Worm (Caenorhabditis elegans) whole organism, mixed stage, embryonic: ENCODE data around the gene W02F12.2.

Source experiments
- M03D4.4 ChIP-seq: sonication (generic microtip); optimal IDR thresholded peaks from 2 replicates; lab custom pipeline; 2017; ENCODE audit warnings: mild to moderate bottlenecking, missing genetic modification characterization, missing compliant biosample characterization
- bed-3 ChIP-seq: fragments of 200-800 bp; sonication (Bioruptor generic); optimal IDR thresholded peaks from 3 replicates; lab custom pipeline; 2018; ENCODE audit warnings: mild to moderate bottlenecking, missing genetic modification characterization, moderate library complexity, missing compliant biosample characterization
- blmp-1 ChIP-seq: fragments of 150-350 bp; optimal IDR thresholded peaks from 2 replicates; lab custom pipeline; 2014; ENCODE audit warnings: missing biosample characterization, missing genetic modification characterization
- ceh-39 ChIP-seq: fragments of 150-350 bp; optimal IDR thresholded peaks from 2 replicates; lab custom pipeline; 2014; ENCODE audit warnings: missing biosample characterization, missing genetic modification characterization
- ceh-43 ChIP-seq: fragments of 200-800 bp; sonication (Bioruptor generic); optimal IDR thresholded peaks from 2 replicates; lab custom pipeline; 2018; ENCODE audit warnings: mild to moderate bottlenecking, missing genetic modification characterization, moderate library complexity, missing compliant biosample characterization
- ceh-83 ChIP-seq: fragments of 200-800 bp; sonication (Bioruptor generic); optimal IDR thresholded peaks from 2 replicates; lab custom pipeline; 2018; ENCODE audit warnings: mild to moderate bottlenecking, missing genetic modification characterization, missing compliant biosample characterization
- ces-1 ChIP-seq: fragments of 150-350 bp; optimal IDR thresholded peaks from 2 replicates; lab custom pipeline; 2014; ENCODE audit warnings: missing biosample characterization, missing genetic modification reagents, missing genetic modification characterization
- cnd-1 ChIP-seq: fragments of 200-800 bp; sonication (Bioruptor generic); optimal IDR thresholded peaks from 2 replicates; lab custom pipeline; 2018; ENCODE audit warnings: mild to moderate bottlenecking, missing genetic modification characterization, missing compliant biosample characterization
- drap-1 ChIP-seq: fragments of 200-800 bp; sonication (Bioruptor generic); optimal IDR thresholded peaks from 3 replicates; lab custom pipeline; 2018; ENCODE audit warnings: mild to moderate bottlenecking, missing genetic modification characterization, missing compliant biosample characterization
- elt-1 ChIP-seq: sonication (generic microtip); optimal IDR thresholded peaks from 2 replicates; lab custom pipeline; 2017; ENCODE audit warnings: missing genetic modification characterization, mild to moderate bottlenecking, missing compliant biosample characterization, antibody characterized with exemption, moderate library complexity, borderline replicate concordance; ENCODE audit not compliant: insufficient read depth
- elt-3 ChIP-seq: fragments of 150-350 bp; optimal IDR thresholded peaks from 2 replicates; lab custom pipeline; 2014; ENCODE audit warnings: missing biosample characterization, missing genetic modification characterization
- flh-1 ChIP-seq: fragments of 200-800 bp; sonication (Bioruptor generic); optimal IDR thresholded peaks from 2 replicates; lab custom pipeline; 2018; ENCODE audit warnings: mild to moderate bottlenecking, missing genetic modification characterization, moderate library complexity, missing compliant biosample characterization
- ham-2 ChIP-seq: fragments of 200-800 bp; sonication (Bioruptor generic); optimal IDR thresholded peaks from 2 replicates; lab custom pipeline; 2018; ENCODE audit warnings: mild to moderate bottlenecking, missing genetic modification characterization, missing compliant biosample characterization
- hlh-1 ChIP-seq: fragments of 150-350 bp; optimal IDR thresholded peaks from 2 replicates; lab custom pipeline; 2014; ENCODE audit warnings: missing biosample characterization, missing genetic modification reagents, missing genetic modification characterization
- lin-13 ChIP-seq: fragments of 150-350 bp; optimal IDR thresholded peaks from 2 replicates; lab custom pipeline; 2014; ENCODE audit warnings: missing biosample characterization, missing genetic modification characterization
- lin-32 ChIP-seq: fragments of 200-800 bp; sonication (Bioruptor generic); optimal IDR thresholded peaks from 2 replicates; lab custom pipeline; 2018; ENCODE audit warnings: mild to moderate bottlenecking, missing genetic modification characterization, missing compliant biosample characterization
- lsy-2 ChIP-seq: fragments of 150-350 bp; optimal IDR thresholded peaks from 2 replicates; lab custom pipeline; 2014; ENCODE audit warnings: missing biosample characterization, missing genetic modification characterization
- mab-5 ChIP-seq: fragments of 150-350 bp; optimal IDR thresholded peaks from 2 replicates; lab custom pipeline; 2014; ENCODE audit warnings: missing biosample characterization, missing genetic modification characterization
- mls-2 ChIP-seq: sonication (generic microtip); optimal IDR thresholded peaks from 2 replicates; lab custom pipeline; 2016; ENCODE audit warnings: mild to moderate bottlenecking, missing genetic modification characterization, moderate library complexity, missing compliant biosample characterization
- nhr-12 ChIP-seq: fragments of 150-350 bp; optimal IDR thresholded peaks from 2 replicates; lab custom pipeline; 2014; ENCODE audit warnings: missing biosample characterization, missing genetic modification characterization
- nhr-2 ChIP-seq: fragments of 150-350 bp; optimal IDR thresholded peaks from 2 replicates; lab custom pipeline; 2014; ENCODE audit warnings: missing biosample characterization, missing genetic modification characterization
- nhr-237 ChIP-seq: fragments of 150-350 bp; optimal IDR thresholded peaks from 2 replicates; lab custom pipeline; 2014; ENCODE audit warnings: missing biosample characterization, missing genetic modification characterization
- nhr-28 ChIP-seq: fragments of 150-350 bp; optimal IDR thresholded peaks from 2 replicates; lab custom pipeline; 2014; ENCODE audit warnings: missing biosample characterization, missing genetic modification characterization
- nhr-76 ChIP-seq: sonication (generic microtip); optimal IDR thresholded peaks from 2 replicates; lab custom pipeline; 2017; ENCODE audit warnings: missing biosample characterization, missing genetic modification characterization
- pha-4 ChIP-seq: fragments of 150-350 bp; optimal IDR thresholded peaks from 2 replicates; lab custom pipeline; 2018; ENCODE audit warnings: missing biosample characterization, missing genetic modification reagents, missing genetic modification characterization
- sem-2 ChIP-seq: fragments of 200-800 bp; sonication (Bioruptor generic); optimal IDR thresholded peaks from 2 replicates; lab custom pipeline; 2018; ENCODE audit warnings: mild to moderate bottlenecking, missing genetic modification characterization, missing compliant biosample characterization
- snpc-4 ChIP-seq: fragments of 150-350 bp; optimal IDR thresholded peaks from 2 replicates; lab custom pipeline; 2014; ENCODE audit warnings: missing biosample characterization, missing genetic modification characterization
- sptf-1 ChIP-seq: sonication (generic microtip); optimal IDR thresholded peaks from 2 replicates; lab custom pipeline; 2017; ENCODE audit warnings: mild to moderate bottlenecking, missing genetic modification characterization, moderate library complexity, missing compliant biosample characterization
- tbx-8 ChIP-seq: fragments of 200-800 bp; sonication (Bioruptor generic); optimal IDR thresholded peaks from 2 replicates; lab custom pipeline; 2018; ENCODE audit warnings: mild to moderate bottlenecking, missing genetic modification characterization, moderate library complexity, missing compliant biosample characterization
- unc-120 ChIP-seq: sonication (generic microtip); optimal IDR thresholded peaks from 2 replicates; lab custom pipeline; 2017; ENCODE audit warnings: missing genetic modification characterization, missing compliant biosample characterization; ENCODE audit not compliant: poor library complexity, severe bottlenecking
- unc-39 ChIP-seq: fragments of 150-350 bp; optimal IDR thresholded peaks from 2 replicates; lab custom pipeline; 2014; ENCODE audit warnings: missing biosample characterization, missing genetic modification characterization
- ztf-11 ChIP-seq: fragments of 150-350 bp; optimal IDR thresholded peaks from 2 replicates; lab custom pipeline; 2014; ENCODE audit warnings: missing biosample characterization, missing genetic modification characterization

W02F12.2 gene

DNA sequence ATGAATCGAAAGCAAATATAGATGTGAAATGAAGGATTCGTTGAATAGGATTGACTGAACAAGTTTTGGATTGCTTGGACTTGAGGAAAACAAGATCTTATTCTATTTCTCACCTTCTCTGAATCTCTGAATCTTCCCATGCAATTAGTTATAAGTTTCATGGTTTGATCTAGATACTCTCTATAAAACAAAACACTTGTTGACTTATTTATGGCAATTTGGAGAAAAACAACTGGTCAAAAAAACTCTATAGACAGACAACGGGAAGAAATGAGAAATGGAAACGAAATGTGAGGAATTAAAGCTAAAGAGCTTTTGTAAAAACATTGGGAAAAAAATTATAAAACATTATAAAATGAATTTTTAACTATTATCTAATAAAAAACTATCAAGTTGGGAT lies 2.8 kb downstream of the W02F12.2 start, which contains the start of gene W02F12.8:
Gene W02F12.8 (minus strand): TSS at position 101 of the 400 bp plus-strand sequence.
- TF ChIP-seq ceh-43 (GFP tag; lab: Kevin White, UChicago) (no peak), sptf-1 (tag; lab: Kevin White, UChicago) (no peak), hlh-1 (tag; lab: Kevin White, UChicago) (no peak), ceh-83 (GFP tag; lab: Kevin White, UChicago) (no peak), ces-1 (GFP tag; lab: Kevin White, UChicago) (no peak), lsy-2 (no peak), nhr-76 (tag; lab: Kevin White, UChicago) (no peak), elt-3 (no peak), sem-2 (GFP tag; lab: Kevin White, UChicago) (no peak), nhr-2 (no peak), unc-120 (tag; lab: Kevin White, UChicago) (no peak), snpc-4 (no peak), tbx-8 (GFP tag; lab: Kevin White, UChicago) (no peak), ham-2 (no peak), bed-3 (GFP tag; lab: Kevin White, UChicago) (no peak), nhr-237 (tag; lab: Kevin White, UChicago) (no peak)

DNA sequence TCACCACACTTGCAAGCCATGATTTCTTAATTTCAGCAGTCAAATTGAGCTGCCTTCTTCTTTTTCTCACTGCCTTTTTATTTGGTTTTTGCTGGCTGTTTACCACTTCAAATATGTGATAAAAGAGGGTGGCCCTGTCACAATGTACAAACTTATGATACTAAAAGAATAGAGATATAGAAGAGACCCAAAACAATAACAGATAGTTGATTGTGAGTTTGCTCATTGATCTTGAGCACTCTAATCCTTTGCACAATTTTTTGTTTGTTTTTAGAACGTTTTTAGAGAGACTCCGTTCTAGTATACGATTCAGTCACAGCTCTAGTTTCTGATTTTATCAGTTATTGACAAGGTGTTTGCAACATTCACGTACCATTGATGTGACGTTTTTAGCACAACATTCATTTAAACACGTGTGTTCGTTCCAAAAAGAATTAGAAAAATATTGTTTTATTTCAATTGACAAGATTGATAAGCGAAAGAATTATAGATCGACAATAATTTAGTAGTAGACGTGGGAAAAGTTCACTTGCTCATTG lies 5.6 kb downstream of the W02F12.2 start, which contains the start of gene mtl-1:
Gene mtl-1 (minus strand): TSS at position 51 of the 539 bp plus-strand sequence.
- TF ChIP-seq nhr-2 (no peak), ces-1 (GFP tag; lab: Kevin White, UChicago) (no peak), tbx-8 (GFP tag; lab: Kevin White, UChicago) (no peak), ztf-11 (tag; lab: Kevin White, UChicago) (no peak), ceh-39 (tag; lab: Kevin White, UChicago) (no peak), snpc-4 (no peak), unc-39 (no peak), lin-13 (tag; lab: Kevin White, UChicago) (no peak)

DNA sequence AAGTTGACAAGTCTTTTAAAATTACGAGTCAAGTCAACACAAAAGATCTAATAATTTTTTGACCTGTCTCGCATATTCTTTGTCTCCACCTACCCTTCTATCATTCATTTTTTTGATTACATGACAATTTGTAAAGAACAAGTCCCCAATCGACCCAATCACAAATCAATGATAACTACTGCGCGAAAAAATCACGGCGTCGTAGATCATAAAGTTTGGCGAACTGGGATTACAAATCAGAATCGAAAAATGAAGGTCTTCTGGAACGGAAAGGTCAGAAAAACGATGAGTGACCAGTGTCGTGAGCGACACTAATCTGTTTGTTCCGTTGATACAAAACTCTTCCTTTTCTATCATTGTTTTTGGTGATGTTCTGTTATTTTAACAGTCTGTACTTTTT lies 7.4 kb downstream of the W02F12.2 start:
- TF ChIP-seq nhr-28 (tag; lab: Kevin White, UChicago) (no peak), pha-4 (tag; lab: Kevin White, UChicago) (no peak)
- TF ChIP-seq, all 35 proteins: peak for 0

DNA sequence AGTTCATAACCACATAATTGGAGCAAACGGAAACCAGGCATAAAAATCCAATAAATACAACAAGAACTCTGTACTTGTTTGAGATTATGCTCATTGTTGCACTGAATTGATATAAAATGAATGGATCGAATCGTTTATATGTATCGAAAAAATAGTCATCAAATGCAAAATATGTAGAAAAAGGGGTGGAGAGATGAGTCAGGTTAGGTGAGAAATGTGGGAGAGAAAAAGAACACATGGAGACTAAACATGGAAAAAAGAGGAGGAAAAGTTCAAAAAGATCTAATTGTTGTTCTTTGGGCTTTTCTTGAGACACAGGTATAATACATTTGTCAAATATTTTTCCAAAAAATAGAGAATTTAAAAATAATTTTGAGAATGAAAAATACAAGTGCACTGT lies 9.1 kb downstream of the W02F12.2 start, which contains the start of gene K11G9.5:
Gene K11G9.5 (minus strand): TSS at position 101 of the 400 bp plus-strand sequence.
- TF ChIP-seq pha-4 (tag; lab: Kevin White, UChicago) (no peak), mls-2 (no peak), tbx-8 (GFP tag; lab: Kevin White, UChicago) (no peak), M03D4.4 (tag; lab: Kevin White, UChicago) (no peak), unc-120 (tag; lab: Kevin White, UChicago) (no peak), ceh-43 (GFP tag; lab: Kevin White, UChicago) (no peak), lin-13 (tag; lab: Kevin White, UChicago) (no peak), blmp-1 (tag; lab: Kevin White, UChicago) (no peak), hlh-1 (tag; lab: Kevin White, UChicago) (no peak), nhr-2 (no peak), cnd-1 (tag; lab: Kevin White, UChicago) (no peak), nhr-237 (tag; lab: Kevin White, UChicago) (no peak), ceh-83 (GFP tag; lab: Kevin White, UChicago) (no peak), elt-3 (no peak), ces-1 (GFP tag; lab: Kevin White, UChicago) (no peak)

DNA sequence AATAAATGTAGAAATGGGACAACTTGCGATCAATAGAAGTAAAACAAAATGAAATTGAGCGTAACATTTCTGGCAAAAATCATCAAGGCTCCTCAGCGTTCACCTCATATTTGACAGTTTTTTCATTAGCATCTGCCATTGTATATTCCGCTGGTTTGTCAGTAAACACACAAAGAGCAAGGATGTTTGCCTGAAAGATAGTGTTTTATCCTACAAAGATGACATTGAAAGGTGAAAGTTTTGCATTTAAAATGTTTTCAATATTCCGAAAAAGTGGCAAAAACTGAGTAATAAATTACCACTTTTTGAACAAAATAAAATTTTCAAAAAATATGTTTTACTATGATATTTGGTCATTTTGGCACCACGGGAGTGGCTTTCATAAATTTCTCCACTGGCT lies 11.5 kb downstream of the W02F12.2 start:
- no peak for TF ChIP-seq ceh-39 (tag; lab: Kevin White, UChicago)
- no peak for TF ChIP-seq ceh-83 (GFP tag; lab: Kevin White, UChicago)
- TF ChIP-seq M03D4.4 (tag; lab: Kevin White, UChicago) = no peak
- TF ChIP-seq lin-32 (GFP tag; lab: Kevin White, UChicago) = no peak
- no peak for TF ChIP-seq lsy-2
- no peak for TF ChIP-seq blmp-1 (tag; lab: Kevin White, UChicago)
- TF ChIP-seq flh-1 = no peak
- no peak for TF ChIP-seq pha-4 (tag; lab: Kevin White, UChicago)
- TF ChIP-seq mab-5 (tag; lab: Kevin White, UChicago) = no peak
- TF ChIP-seq elt-3 = no peak
- no peak for TF ChIP-seq elt-1 (tag; lab: Kevin White, UChicago)
- TF ChIP-seq hlh-1 (tag; lab: Kevin White, UChicago) = no peak
- TF ChIP-seq ces-1 (GFP tag; lab: Kevin White, UChicago) = no peak
- TF ChIP-seq unc-120 (tag; lab: Kevin White, UChicago) = no peak
- TF ChIP-seq drap-1 (GFP tag; lab: Kevin White, UChicago) = no peak
- no peak for TF ChIP-seq sptf-1 (tag; lab: Kevin White, UChicago)
- TF ChIP-seq nhr-12 (tag; lab: Kevin White, UChicago) = no peak
- no peak for TF ChIP-seq cnd-1 (tag; lab: Kevin White, UChicago)
- TF ChIP-seq sem-2 (GFP tag; lab: Kevin White, UChicago) = no peak
- TF ChIP-seq ceh-43 (GFP tag; lab: Kevin White, UChicago) = no peak
